Fruit fly (Drosophila melanogaster) whole organism, adult: ENCODE measurements around the gene CG2104.

Experiments
- CG12768 ChIP-seq: fragments of 200-800 bp; sonication (Bioruptor generic); optimal IDR thresholded peaks from 2 replicates; lab custom pipeline; 2017; ENCODE audit warnings: missing biosample characterization, missing genetic modification characterization, mild to moderate bottlenecking, moderate library complexity, missing genetic modification reagents
- CG1620 ChIP-seq: fragments of 200-800 bp; sonication (Bioruptor generic); optimal IDR thresholded peaks from 2 replicates; lab custom pipeline; 2016; ENCODE audit warnings: missing biosample characterization, missing genetic modification characterization
- tj ChIP-seq: fragments of 200-800 bp; sonication (Bioruptor generic); optimal IDR thresholded peaks from 3 replicates; lab custom pipeline; 2017; ENCODE audit warnings: missing biosample characterization, mild to moderate bottlenecking, missing genetic modification characterization, moderate library complexity

DNA sequence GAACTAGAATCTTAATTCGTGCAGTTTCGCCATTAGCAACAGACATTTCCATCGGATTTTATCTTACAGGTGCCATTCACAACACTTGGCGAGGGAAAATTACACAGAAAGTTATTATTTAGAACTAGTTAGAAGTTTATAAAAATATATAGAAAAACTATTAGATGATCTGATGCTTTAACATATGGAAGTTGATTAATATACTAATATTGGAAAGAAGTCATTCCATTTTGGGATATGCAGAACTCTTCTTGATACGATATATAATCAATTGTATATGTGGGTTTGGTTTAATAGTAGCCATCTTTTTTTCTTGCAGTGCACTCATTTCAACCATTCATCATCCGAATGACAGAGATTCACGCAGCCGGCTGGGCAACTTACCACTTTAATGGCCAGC is 10.8 kb downstream of the CG2104 start:
- TF ChIP-seq CG12768 (GFP tag; lab: Kevin White, UChicago): no peak
- no peak for TF ChIP-seq CG1620 (GFP tag; lab: Kevin White, UChicago)
- no peak for TF ChIP-seq tj (GFP tag; lab: Kevin White, UChicago)
